Fruit fly (Drosophila melanogaster) whole organism: ENCODE data around the gene Ufsp2.

Experiments used
- CG8478 ChIP-seq: fragments of >200 bp; optimal IDR thresholded peaks from 2 replicates; lab custom pipeline; 2018; ENCODE audit warnings: inconsistent platforms
- Dll ChIP-seq: fragments of >200 bp; optimal IDR thresholded peaks from 2 replicates; lab custom pipeline; 2017
- EcR ChIP-seq, 2 experiments: fragments of >200 bp; optimal IDR thresholded peaks; 2 replicates each; lab custom pipeline; 2017; ENCODE audit warnings: missing biosample characterization in 2 of 2, missing genetic modification characterization in 2 of 2, missing genetic modification reagents in 2 of 2
- pan ChIP-seq: fragments of >200 bp; optimal IDR thresholded peaks from 2 replicates; lab custom pipeline; 2017
- psq ChIP-seq: fragments of >200 bp; optimal IDR thresholded peaks from 2 replicates; lab custom pipeline; 2017
- usp ChIP-seq: fragments of >200 bp; optimal IDR thresholded peaks from 2 replicates; lab custom pipeline; 2017; ENCODE audit warnings: missing biosample characterization, missing genetic modification characterization, mixed read lengths

Gene Ufsp2

dm6 chr3L:15576357-15576756 lies at the start of gene Ufsp2:
Ufsp2 (plus strand) TSS chr3L:15576570.
- TF ChIP-seq psq (lab: Kevin White, UChicago) (no peak), usp (GFP tag; lab: Kevin White, UChicago) (no peak), pan (no peak), EcR (GFP tag; optimal IDR thresholded peaks at IDR 0.05; lab: Kevin White, UChicago) (no peak), CG8478 (lab: Kevin White, UChicago) (no peak)

dm6 chr3L:15526712-15527111 lies 49.7 kb upstream of the Ufsp2 start, which contains the start of gene CG33985:
CG33985 (minus strand) TSS chr3L:15526812.
- TF ChIP-seq CG8478 (lab: Kevin White, UChicago): no peak
- TF ChIP-seq Dll (lab: Kevin White, UChicago): no peak
- no peak for TF ChIP-seq pan
- no peak for TF ChIP-seq psq (lab: Kevin White, UChicago)
- TF ChIP-seq EcR (GFP tag; optimal IDR thresholded peaks at IDR 0.05; lab: Kevin White, UChicago): no peak
- TF ChIP-seq usp (GFP tag; lab: Kevin White, UChicago): no peak

dm6 chr3L:15527416-15527815 lies 49.0 kb upstream of the Ufsp2 start, which contains the start of gene CG42729:
CG42729 (minus strand) TSS chr3L:15527516.
- TF ChIP-seq usp (GFP tag; lab: Kevin White, UChicago) (no peak), CG8478 (lab: Kevin White, UChicago) (no peak), Dll (lab: Kevin White, UChicago) (no peak), pan (no peak), EcR (GFP tag; optimal IDR thresholded peaks at IDR 0.05; lab: Kevin White, UChicago) (no peak), psq (lab: Kevin White, UChicago) (no peak)

dm6 chr3L:15528096-15528495 lies 48.3 kb upstream of the Ufsp2 start, which contains the start of gene CG42728:
CG42728 (minus strand) TSS chr3L:15528196.
- TF ChIP-seq CG8478 (lab: Kevin White, UChicago) (no peak), pan (no peak), EcR (GFP tag; optimal IDR thresholded peaks at IDR 0.05; lab: Kevin White, UChicago) (no peak), psq (lab: Kevin White, UChicago) (no peak), usp (GFP tag; lab: Kevin White, UChicago) (no peak), Dll (lab: Kevin White, UChicago) (no peak)

- no peak for TF ChIP-seq psq (lab: Kevin White, UChicago)
- no peak for TF ChIP-seq Dll (lab: Kevin White, UChicago)
- no peak for TF ChIP-seq pan
- no peak for TF ChIP-seq EcR (GFP tag; optimal IDR thresholded peaks at IDR 0.05; lab: Kevin White, UChicago)
- TF ChIP-seq CG8478 (lab: Kevin White, UChicago): no peak
- TF ChIP-seq usp (GFP tag; lab: Kevin White, UChicago): no peak
These were observed 47.2 kb upstream of the Ufsp2 start, which contains the start of gene obst-H for dm6 chr3L:15529143-15529542. obst-H (minus strand) TSS chr3L:15529243.

- no peak for TF ChIP-seq usp (GFP tag; lab: Kevin White, UChicago)
- TF ChIP-seq Dll (lab: Kevin White, UChicago): no peak
- TF ChIP-seq psq (lab: Kevin White, UChicago): no peak
- no peak for TF ChIP-seq CG8478 (lab: Kevin White, UChicago)
- no peak for TF ChIP-seq EcR (GFP tag; optimal IDR thresholded peaks at IDR 0.05; lab: Kevin White, UChicago)
These were observed 46.3 kb upstream of the Ufsp2 start for dm6 chr3L:15530071-15530470.

dm6 chr3L:15530638-15531225 lies 45.6 kb upstream of the Ufsp2 start:
- TF ChIP-seq CG8478 (lab: Kevin White, UChicago): no peak
- TF ChIP-seq Dll (lab: Kevin White, UChicago): no peak
- TF ChIP-seq psq (lab: Kevin White, UChicago): no peak

- TF ChIP-seq pan (no peak), psq (lab: Kevin White, UChicago) (no peak), usp (GFP tag; lab: Kevin White, UChicago) (no peak), EcR (GFP tag; optimal IDR thresholded peaks at IDR 0.05; lab: Kevin White, UChicago) (no peak), Dll (lab: Kevin White, UChicago) (no peak), CG8478 (lab: Kevin White, UChicago) (no peak)
These were observed 44.7 kb upstream of the Ufsp2 start, which contains the start of gene CG43248 for dm6 chr3L:15531423-15532325. CG43248 (minus strand) TSS chr3L:15531473.

- no peak for TF ChIP-seq usp (GFP tag; lab: Kevin White, UChicago)
- peak in 1 of 2 experiments; percentile 39 for TF ChIP-seq EcR (GFP tag; optimal IDR thresholded peaks at IDR 0.05; lab: Kevin White, UChicago)
- no peak for TF ChIP-seq pan
These were observed 43.9 kb upstream of the Ufsp2 start for dm6 chr3L:15532368-15533030.

- TF ChIP-seq pan (no peak), psq (lab: Kevin White, UChicago) (no peak), usp (GFP tag; lab: Kevin White, UChicago) (no peak), CG8478 (lab: Kevin White, UChicago) (no peak), Dll (lab: Kevin White, UChicago) (no peak), EcR (GFP tag; optimal IDR thresholded peaks at IDR 0.05; lab: Kevin White, UChicago) (no peak)
These were observed 42.8 kb upstream of the Ufsp2 start for dm6 chr3L:15533402-15534129.
